Fruit fly (Drosophila melanogaster) whole organism, adult: ENCODE measurements around the gene Syt1.

Source experiments
- CG11617 ChIP-seq: fragments of 200-800 bp; sonication (Bioruptor generic); optimal IDR thresholded peaks from 2 replicates; lab custom pipeline; 2017; ENCODE audit warnings: mild to moderate bottlenecking, missing biosample characterization, missing genetic modification reagents, missing genetic modification characterization
- CG12768 ChIP-seq: fragments of 200-800 bp; sonication (Bioruptor generic); optimal IDR thresholded peaks from 2 replicates; lab custom pipeline; 2017; ENCODE audit warnings: missing biosample characterization, missing genetic modification characterization, mild to moderate bottlenecking, moderate library complexity, missing genetic modification reagents
- CG14711 ChIP-seq: fragments of 200-800 bp; sonication (Bioruptor generic); optimal IDR thresholded peaks from 2 replicates; lab custom pipeline; 2018; ENCODE audit warnings: missing biosample characterization, mild to moderate bottlenecking, missing genetic modification characterization, moderate library complexity
- CG1620 ChIP-seq: fragments of 200-800 bp; sonication (Bioruptor generic); optimal IDR thresholded peaks from 2 replicates; lab custom pipeline; 2016; ENCODE audit warnings: missing biosample characterization, missing genetic modification characterization
- CG33017 ChIP-seq: fragments of 200-800 bp; sonication (Bioruptor generic); optimal IDR thresholded peaks from 2 replicates; lab custom pipeline; 2018; ENCODE audit warnings: missing biosample characterization, mild to moderate bottlenecking, missing genetic modification characterization, moderate library complexity
- CG5204 ChIP-seq: fragments of 200-800 bp; sonication (Bioruptor generic); optimal IDR thresholded peaks from 2 replicates; lab custom pipeline; 2016; ENCODE audit warnings: missing biosample characterization, missing genetic modification characterization
- CG7045 ChIP-seq: fragments of 200-800 bp; sonication (Bioruptor generic); optimal IDR thresholded peaks from 2 replicates; lab custom pipeline; 2017; ENCODE audit warnings: missing biosample characterization, mild to moderate bottlenecking, missing genetic modification characterization
- CG7101 ChIP-seq: fragments of 200-800 bp; sonication (Bioruptor generic); optimal IDR thresholded peaks from 2 replicates; lab custom pipeline; 2018; ENCODE audit warnings: missing biosample characterization, mild to moderate bottlenecking, missing genetic modification characterization, moderate library complexity
- Clk ChIP-seq: fragments of 200-800 bp; sonication (Bioruptor generic); optimal IDR thresholded peaks from 2 replicates; lab custom pipeline; 2017; ENCODE audit warnings: missing biosample characterization, missing genetic modification characterization
- Crg-1 ChIP-seq: fragments of 200-800 bp; sonication (Bioruptor generic); optimal IDR thresholded peaks from 2 replicates; lab custom pipeline; 2016; ENCODE audit warnings: missing biosample characterization, missing genetic modification characterization
- Hr96 ChIP-seq: fragments of 200-800 bp; sonication (Bioruptor generic); optimal IDR thresholded peaks from 2 replicates; lab custom pipeline; 2016; ENCODE audit warnings: missing biosample characterization, missing genetic modification characterization
- Mnt ChIP-seq: fragments of 200-800 bp; sonication (Bioruptor generic); optimal IDR thresholded peaks from 2 replicates; lab custom pipeline; 2016; ENCODE audit warnings: missing biosample characterization, mild to moderate bottlenecking, missing genetic modification characterization
- bab1 ChIP-seq: fragments of 200-800 bp; sonication (Bioruptor generic); optimal IDR thresholded peaks from 3 replicates; lab custom pipeline; 2019; ENCODE audit warnings: missing biosample characterization, mild to moderate bottlenecking, missing genetic modification characterization, moderate library complexity
- cic ChIP-seq: fragments of 200-800 bp; sonication (Bioruptor generic); optimal IDR thresholded peaks from 2 replicates; lab custom pipeline; 2017; ENCODE audit warnings: missing biosample characterization, mild to moderate bottlenecking, missing genetic modification characterization, moderate library complexity
- cnc ChIP-seq, 2 experiments: fragments of >200 bp; optimal IDR thresholded peaks; 2 replicates each; lab custom pipeline; 2017
- kay ChIP-seq: fragments of 200-800 bp; sonication (Bioruptor generic); peaks from one replicate; lab custom pipeline; 2016; ENCODE audit warnings: missing biosample characterization, missing genetic modification characterization, borderline replicate concordance
- ovo ChIP-seq: fragments of 200-800 bp; sonication (Bioruptor generic); optimal IDR thresholded peaks from 2 replicates; lab custom pipeline; 2016; ENCODE audit warnings: missing biosample characterization, missing genetic modification characterization
- pad ChIP-seq: fragments of 200-800 bp; sonication (Bioruptor generic); optimal IDR thresholded peaks from 3 replicates; lab custom pipeline; 2017; ENCODE audit warnings: missing biosample characterization, missing genetic modification characterization, mild to moderate bottlenecking, moderate library complexity, missing genetic modification reagents
- tj ChIP-seq: fragments of 200-800 bp; sonication (Bioruptor generic); optimal IDR thresholded peaks from 3 replicates; lab custom pipeline; 2017; ENCODE audit warnings: missing biosample characterization, mild to moderate bottlenecking, missing genetic modification characterization, moderate library complexity
- toe ChIP-seq: fragments of 200-800 bp; sonication (Bioruptor generic); optimal IDR thresholded peaks from 2 replicates; lab custom pipeline; 2016; ENCODE audit warnings: missing biosample characterization, missing genetic modification characterization

Syt1 gene

DNA sequence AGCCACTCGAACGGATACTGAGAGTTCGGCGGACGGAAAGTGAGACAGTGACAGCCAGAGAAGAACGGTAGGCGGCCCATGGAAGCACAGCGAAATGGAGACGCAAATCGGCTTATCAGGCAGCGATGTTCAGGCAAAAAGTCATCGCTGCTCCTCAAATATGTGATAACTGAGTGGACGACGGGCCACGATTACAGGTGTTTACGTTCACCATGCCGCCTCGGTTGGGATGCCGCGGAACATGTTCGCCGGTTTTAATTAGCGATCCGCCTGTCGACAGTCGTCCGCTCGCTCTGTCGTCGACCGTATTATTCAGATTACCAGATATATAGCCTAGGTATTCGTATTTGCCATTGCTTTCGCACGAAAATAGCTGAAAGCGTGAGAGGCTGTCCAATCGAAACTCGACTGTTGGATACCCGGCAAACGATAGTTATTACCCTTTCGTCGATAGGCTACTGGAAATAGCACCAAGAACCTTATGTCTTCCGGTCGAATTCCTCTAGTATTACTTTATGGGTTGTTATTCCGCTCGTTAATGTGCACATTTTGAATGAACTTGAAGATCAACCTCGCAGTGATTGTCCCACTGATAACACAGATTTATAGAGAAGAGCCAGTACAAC is 48.6 kb downstream of the Syt1 start:
- TF ChIP-seq Clk (GFP tag; lab: Kevin White, UChicago): no peak
- TF ChIP-seq cnc (optimal IDR thresholded peaks at IDR 0.05; lab: Kevin White, UChicago): no peak
- no peak for TF ChIP-seq toe
- TF ChIP-seq ovo (GFP tag; lab: Kevin White, UChicago): peak; percentile 14
- TF ChIP-seq Crg-1 (GFP tag; lab: Kevin White, UChicago): peak; percentile 23
- no peak for TF ChIP-seq CG33017 (tag; lab: Kevin White, UChicago)
- TF ChIP-seq tj (GFP tag; lab: Kevin White, UChicago): no peak
- TF ChIP-seq Mnt: peak; percentile 54
- no peak for TF ChIP-seq pad
- no peak for TF ChIP-seq CG5204 (GFP tag; lab: Kevin White, UChicago)
- TF ChIP-seq bab1: no peak
- TF ChIP-seq kay (GFP tag; lab: Kevin White, UChicago): no peak
- TF ChIP-seq Hr96: no peak
- TF ChIP-seq CG7045 (GFP tag; lab: Kevin White, UChicago): no peak
- TF ChIP-seq CG1620 (GFP tag; lab: Kevin White, UChicago): no peak
- TF ChIP-seq CG12768 (GFP tag; lab: Kevin White, UChicago): peak; percentile 44
- TF ChIP-seq CG11617 (GFP tag; lab: Kevin White, UChicago): no peak
- TF ChIP-seq cic (GFP tag; lab: Kevin White, UChicago): peak; percentile 91
- TF ChIP-seq CG14711 (tag; lab: Kevin White, UChicago): peak; percentile 5
- no peak for TF ChIP-seq CG7101 (tag; lab: Kevin White, UChicago)

DNA sequence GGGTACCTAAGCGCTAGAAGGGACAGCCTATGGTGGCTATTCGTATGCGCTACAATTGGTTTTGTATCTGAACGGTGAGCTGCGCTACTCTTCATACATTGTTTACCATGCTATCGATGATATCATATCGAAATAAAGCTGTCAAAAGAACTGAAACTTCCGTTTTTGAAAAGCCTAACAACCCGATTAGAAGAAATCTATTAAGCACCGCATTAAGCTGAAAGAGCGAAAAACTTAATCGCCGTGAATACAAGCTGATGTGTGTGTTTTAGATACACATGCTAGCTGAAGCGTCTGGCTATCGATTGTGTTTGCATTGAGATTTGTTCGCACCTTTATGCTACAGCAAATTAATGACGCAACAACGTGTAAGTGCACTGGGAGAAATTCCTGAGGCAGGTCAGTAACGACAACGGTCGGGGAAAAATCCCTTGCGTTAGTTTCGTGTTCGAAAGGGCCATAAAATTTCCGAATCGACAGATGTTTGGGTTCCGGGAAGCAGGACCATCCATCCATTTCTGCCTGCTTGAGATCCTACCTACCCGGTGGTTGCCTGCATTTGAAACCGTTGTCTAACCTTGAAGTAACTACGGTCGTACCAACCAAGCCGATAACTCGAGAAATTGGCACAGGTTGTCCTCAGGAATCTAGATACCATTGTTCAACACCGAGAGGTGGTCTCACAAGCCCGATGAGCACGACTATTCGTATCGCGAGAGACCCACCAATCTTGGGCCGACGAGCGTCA is 49.3 kb downstream of the Syt1 start:
- TF ChIP-seq CG5204 (GFP tag; lab: Kevin White, UChicago) (no peak), CG1620 (GFP tag; lab: Kevin White, UChicago) (no peak), CG11617 (GFP tag; lab: Kevin White, UChicago) (peak; percentile 40), Clk (GFP tag; lab: Kevin White, UChicago) (no peak), tj (GFP tag; lab: Kevin White, UChicago) (peak; percentile 52), bab1 (no peak), Mnt (no peak), kay (GFP tag; lab: Kevin White, UChicago) (no peak), CG7045 (GFP tag; lab: Kevin White, UChicago) (peak; percentile 53), ovo (GFP tag; lab: Kevin White, UChicago) (no peak), toe (peak; percentile 1), Crg-1 (GFP tag; lab: Kevin White, UChicago) (peak; percentile 32), cnc (optimal IDR thresholded peaks at IDR 0.05; lab: Kevin White, UChicago) (no peak), CG7101 (tag; lab: Kevin White, UChicago) (peak; percentile 56), CG33017 (tag; lab: Kevin White, UChicago) (peak; percentile 86), cic (GFP tag; lab: Kevin White, UChicago) (no peak), CG14711 (tag; lab: Kevin White, UChicago) (peak; percentile 60), CG12768 (GFP tag; lab: Kevin White, UChicago) (peak; percentile 36), pad (no peak), Hr96 (peak; percentile 4)

dm6 chr2L:2749144-2749766 is 50.5 kb downstream of the Syt1 start:
- TF ChIP-seq Mnt: no peak
- peak; percentile 21 for TF ChIP-seq CG7101 (tag; lab: Kevin White, UChicago)
- TF ChIP-seq bab1: peak; percentile 5
- no peak for TF ChIP-seq toe
- peak; percentile 7 for TF ChIP-seq CG7045 (GFP tag; lab: Kevin White, UChicago)
- peak; percentile 54 for TF ChIP-seq Clk (GFP tag; lab: Kevin White, UChicago)
- TF ChIP-seq pad: peak; percentile 27
- no peak for TF ChIP-seq ovo (GFP tag; lab: Kevin White, UChicago)
- TF ChIP-seq CG11617 (GFP tag; lab: Kevin White, UChicago): no peak
- TF ChIP-seq Crg-1 (GFP tag; lab: Kevin White, UChicago): no peak
- TF ChIP-seq CG12768 (GFP tag; lab: Kevin White, UChicago): peak; percentile 80
- TF ChIP-seq CG14711 (tag; lab: Kevin White, UChicago): no peak
- no peak for TF ChIP-seq kay (GFP tag; lab: Kevin White, UChicago)
- TF ChIP-seq tj (GFP tag; lab: Kevin White, UChicago): peak; percentile 40
- TF ChIP-seq CG5204 (GFP tag; lab: Kevin White, UChicago): no peak
- TF ChIP-seq cic (GFP tag; lab: Kevin White, UChicago): peak; percentile 76
- no peak for TF ChIP-seq cnc (optimal IDR thresholded peaks at IDR 0.05; lab: Kevin White, UChicago)
- peak; percentile 40 for TF ChIP-seq CG33017 (tag; lab: Kevin White, UChicago)
- no peak for TF ChIP-seq CG1620 (GFP tag; lab: Kevin White, UChicago)
- TF ChIP-seq Hr96: no peak

dm6 chr2L:2748480-2749143 is 51.2 kb downstream of the Syt1 start:
- TF ChIP-seq CG5204 (GFP tag; lab: Kevin White, UChicago) (no peak), cic (GFP tag; lab: Kevin White, UChicago) (peak; percentile 86), kay (GFP tag; lab: Kevin White, UChicago) (no peak), Hr96 (peak; percentile 91), pad (peak; percentile 90), tj (GFP tag; lab: Kevin White, UChicago) (peak; percentile 73), bab1 (peak; percentile 89), toe (no peak), CG12768 (GFP tag; lab: Kevin White, UChicago) (peak; percentile 97), CG7101 (tag; lab: Kevin White, UChicago) (peak; percentile 97), Mnt (peak; percentile 93), ovo (GFP tag; lab: Kevin White, UChicago) (peak; percentile 95), CG33017 (tag; lab: Kevin White, UChicago) (peak; percentile 98), Crg-1 (GFP tag; lab: Kevin White, UChicago) (peak; percentile 97), CG14711 (tag; lab: Kevin White, UChicago) (peak; percentile 92), CG11617 (GFP tag; lab: Kevin White, UChicago) (peak; percentile 95), CG7045 (GFP tag; lab: Kevin White, UChicago) (peak; percentile 95), Clk (GFP tag; lab: Kevin White, UChicago) (peak; percentile 89), CG1620 (GFP tag; lab: Kevin White, UChicago) (peak; percentile 95), cnc (optimal IDR thresholded peaks at IDR 0.05; lab: Kevin White, UChicago) (no peak)
